Fruit fly (Drosophila melanogaster) whole organism, embryonic: ENCODE measurements around the gene put.

Experiments used
- Bdp1 ChIP-seq: fragments of 200-800 bp; sonication (Bioruptor generic); optimal IDR thresholded peaks from 3 replicates; lab custom pipeline; 2016; ENCODE audit warnings: missing biosample characterization, missing genetic modification characterization
- Bgb ChIP-seq: fragments of 200-800 bp; sonication (Bioruptor generic); IDR thresholded peaks from 2 replicates; pipeline ENCODE4 v1.3.6; 2022; ENCODE audit warnings: missing biosample characterization, missing genetic modification characterization; ENCODE audit not compliant: partially characterized antibody
- CG11093 ChIP-seq: fragments of 200-800 bp; sonication (Bioruptor generic); IDR thresholded peaks from 3 replicates; pipeline ENCODE4 v1.3.6; 2022; ENCODE audit warnings: missing biosample characterization, missing genetic modification characterization
- CG11456 ChIP-seq: fragments of 200-800 bp; sonication (Bioruptor generic); IDR thresholded peaks from 3 replicates; pipeline ENCODE4 v1.3.6; 2022; ENCODE audit warnings: missing biosample characterization, missing genetic modification characterization
- CG14441 ChIP-seq: fragments of 200-800 bp; sonication (Bioruptor generic); IDR thresholded peaks from 2 replicates; pipeline ENCODE4 v1.3.6; 2022; ENCODE audit warnings: missing biosample characterization, missing genetic modification characterization
- CG1647 ChIP-seq: fragments of 200-800 bp; sonication (Bioruptor generic); optimal IDR thresholded peaks from 3 replicates; lab custom pipeline; 2016; ENCODE audit warnings: missing biosample characterization, missing genetic modification characterization
- CG16863 ChIP-seq: fragments of 200-800 bp; sonication (Bioruptor generic); optimal IDR thresholded peaks from 3 replicates; lab custom pipeline; 2016; ENCODE audit warnings: missing biosample characterization, missing genetic modification characterization
- CG30431 ChIP-seq: fragments of 200-800 bp; sonication (Bioruptor generic); optimal IDR thresholded peaks from 2 replicates; lab custom pipeline; 2017; ENCODE audit warnings: missing biosample characterization, missing genetic modification characterization
- CG31224 ChIP-seq: fragments of 200-800 bp; sonication (Bioruptor generic); IDR thresholded peaks from 2 replicates; pipeline ENCODE4 v1.3.6; 2022; ENCODE audit warnings: missing biosample characterization, missing genetic modification characterization
- CG32772 ChIP-seq: fragments of 200-800 bp; sonication (Bioruptor generic); IDR thresholded peaks from 2 replicates; pipeline ENCODE4 v1.3.6; 2022; ENCODE audit warnings: missing biosample characterization, missing genetic modification characterization
- CG34422 ChIP-seq: fragments of 200-800 bp; sonication (Bioruptor generic); IDR thresholded peaks from 3 replicates; pipeline ENCODE4 v1.3.6; 2022; ENCODE audit warnings: missing biosample characterization, missing genetic modification characterization
- CG4328 ChIP-seq: fragments of 200-800 bp; sonication (Bioruptor generic); optimal IDR thresholded peaks from 3 replicates; lab custom pipeline; 2017; ENCODE audit warnings: missing biosample characterization, missing genetic modification reagents, missing genetic modification characterization
- CG4617 ChIP-seq: fragments of 200-800 bp; sonication (Bioruptor generic); optimal IDR thresholded peaks from 3 replicates; lab custom pipeline; 2016; ENCODE audit warnings: missing biosample characterization, missing genetic modification characterization, borderline replicate concordance
- CG7928 ChIP-seq: fragments of 200-800 bp; sonication (Bioruptor generic); optimal IDR thresholded peaks from 2 replicates; lab custom pipeline; 2017; ENCODE audit warnings: missing biosample characterization, mild to moderate bottlenecking, missing genetic modification characterization
- CG9727 ChIP-seq: fragments of 200-800 bp; sonication (Bioruptor generic); optimal IDR thresholded peaks from 3 replicates; lab custom pipeline; 2017; ENCODE audit warnings: missing biosample characterization, mild to moderate bottlenecking, missing genetic modification characterization
- CG9876 ChIP-seq: fragments of 200-800 bp; sonication (Bioruptor generic); optimal IDR thresholded peaks from 2 replicates; lab custom pipeline; 2016; ENCODE audit warnings: missing biosample characterization, missing genetic modification characterization
- Dek ChIP-seq: fragments of 200-800 bp; sonication (Bioruptor generic); optimal IDR thresholded peaks from 3 replicates; lab custom pipeline; 2019; ENCODE audit warnings: missing biosample characterization, mild to moderate bottlenecking, missing genetic modification characterization, moderate library complexity
- Doc2 ChIP-seq: fragments of 200-800 bp; sonication (Bioruptor generic); IDR thresholded peaks from 2 replicates; pipeline ENCODE4 v1.3.6; 2022; ENCODE audit warnings: missing biosample characterization, missing genetic modification characterization
- E2f1 ChIP-seq: fragments of 200-800 bp; sonication (Bioruptor generic); IDR thresholded peaks from 2 replicates; pipeline ENCODE4 v1.3.6; 2022; ENCODE audit warnings: missing biosample characterization, missing genetic modification characterization
- Ets97D ChIP-seq: fragments of 200-800 bp; sonication (Bioruptor generic); optimal IDR thresholded peaks from 3 replicates; lab custom pipeline; 2016; ENCODE audit warnings: missing biosample characterization, missing genetic modification characterization
- H15 ChIP-seq: fragments of 200-800 bp; sonication (Bioruptor generic); IDR thresholded peaks from 3 replicates; pipeline ENCODE4 v1.3.6; 2022; ENCODE audit warnings: missing biosample characterization, missing genetic modification characterization
- Hmr ChIP-seq: fragments of 200-800 bp; sonication (Bioruptor generic); optimal IDR thresholded peaks from 3 replicates; lab custom pipeline; 2017; ENCODE audit warnings: mild to moderate bottlenecking, missing biosample characterization, missing genetic modification reagents, missing genetic modification characterization
- MTF-1 ChIP-seq: fragments of 200-800 bp; sonication (Bioruptor generic); optimal IDR thresholded peaks from 2 replicates; lab custom pipeline; 2018; ENCODE audit warnings: missing biosample characterization, mild to moderate bottlenecking, missing genetic modification characterization, borderline replicate concordance
- Meics ChIP-seq: fragments of 200-800 bp; sonication (Bioruptor generic); optimal IDR thresholded peaks from 2 replicates; lab custom pipeline; 2017; ENCODE audit warnings: missing biosample characterization, mild to moderate bottlenecking, missing genetic modification characterization
- Nf-YA ChIP-seq: fragments of 200-800 bp; sonication (Bioruptor generic); IDR thresholded peaks from 2 replicates; pipeline ENCODE4 v1.3.6; 2022; ENCODE audit warnings: missing biosample characterization, missing genetic modification characterization
- Optix ChIP-seq: fragments of 200-800 bp; sonication (Bioruptor generic); IDR thresholded peaks from 3 replicates; pipeline ENCODE4 v1.3.6; 2022; ENCODE audit warnings: missing biosample characterization, missing genetic modification characterization
- Sin3A ChIP-seq: fragments of >200 bp; optimal IDR thresholded peaks from 2 replicates; lab custom pipeline; 2018
- Tbp ChIP-seq: fragments of >200 bp; optimal IDR thresholded peaks from 2 replicates; lab custom pipeline; 2018; ENCODE audit warnings: missing biosample characterization, missing genetic modification characterization
- cg ChIP-seq: fragments of 200-800 bp; sonication (Bioruptor generic); optimal IDR thresholded peaks from 3 replicates; lab custom pipeline; 2019; ENCODE audit warnings: missing biosample characterization, mild to moderate bottlenecking, missing genetic modification characterization, moderate library complexity
- ci ChIP-seq: fragments of 200-800 bp; sonication (Bioruptor generic); IDR thresholded peaks from 3 replicates; pipeline ENCODE4 v1.3.6; 2022; ENCODE audit warnings: missing biosample characterization, missing genetic modification characterization
- en ChIP-seq: fragments of 200-800 bp; sonication (Bioruptor generic); optimal IDR thresholded peaks from 2 replicates; lab custom pipeline; 2016; ENCODE audit warnings: missing biosample characterization, missing genetic modification characterization
- fd64A ChIP-seq: fragments of 200-800 bp; sonication (Bioruptor generic); optimal IDR thresholded peaks from 3 replicates; lab custom pipeline; 2018; ENCODE audit warnings: missing biosample characterization, mild to moderate bottlenecking, missing genetic modification characterization
- gce ChIP-seq: fragments of 200-800 bp; sonication (Bioruptor generic); IDR thresholded peaks from 3 replicates; pipeline ENCODE4 v1.3.6; 2022; ENCODE audit warnings: missing biosample characterization, missing genetic modification characterization
- gem ChIP-seq: fragments of 200-800 bp; sonication (Bioruptor generic); optimal IDR thresholded peaks from 2 replicates; lab custom pipeline; 2019; ENCODE audit warnings: missing biosample characterization, mild to moderate bottlenecking, missing genetic modification characterization, moderate library complexity
- insv ChIP-seq, 2 experiments: fragments of 200-800 bp; sonication (Bioruptor generic); optimal IDR thresholded peaks; 3 replicates each; lab custom pipeline; 2016 to 2018; ENCODE audit warnings: missing biosample characterization in 2 of 2, missing genetic modification characterization in 2 of 2
- kay ChIP-seq: fragments of 200-800 bp; sonication (Bioruptor generic); optimal IDR thresholded peaks from 2 replicates; lab custom pipeline; 2016; ENCODE audit warnings: missing biosample characterization, missing genetic modification characterization
- lola ChIP-seq, 3 experiments: fragments of >200 bp in 2 of 3; fragments of 200-800 bp in 1 of 3; sonication (Bioruptor generic) in 1 of 3; optimal IDR thresholded peaks; 2 replicates each; lab custom pipeline; 2017 to 2019; ENCODE audit warnings: missing biosample characterization in 3 of 3, missing genetic modification characterization in 3 of 3, mild to moderate bottlenecking in 1 of 3, moderate library complexity in 1 of 3
- lov ChIP-seq, 2 experiments: fragments of 200-800 bp in 1 of 2; fragments of >200 bp in 1 of 2; sonication (Bioruptor generic) in 1 of 2; IDR thresholded peaks in 1 of 2; optimal IDR thresholded peaks in 1 of 2; 2 replicates in 1 of 2; 3 replicates in 1 of 2; pipeline versions ENCODE4 v1.3.6 to Lab custom; 2017 to 2022; ENCODE audit warnings: missing biosample characterization in 1 of 2, missing genetic modification characterization in 1 of 2
- odd ChIP-seq: fragments of 200-800 bp; sonication (Bioruptor generic); optimal IDR thresholded peaks from 2 replicates; lab custom pipeline; 2017; ENCODE audit warnings: missing biosample characterization, mild to moderate bottlenecking, missing genetic modification characterization
- pita ChIP-seq: fragments of 200-800 bp; sonication (Bioruptor generic); optimal IDR thresholded peaks from 2 replicates; lab custom pipeline; 2017; ENCODE audit warnings: missing biosample characterization, mild to moderate bottlenecking, missing genetic modification characterization
- pzg ChIP-seq: fragments of 200-800 bp; sonication (Bioruptor generic); optimal IDR thresholded peaks from 3 replicates; lab custom pipeline; 2018; ENCODE audit warnings: missing biosample characterization, mild to moderate bottlenecking, missing genetic modification characterization, moderate library complexity
- sens ChIP-seq: fragments of 200-800 bp; sonication (Bioruptor generic); peaks from one replicate; lab custom pipeline; 2016; ENCODE audit warnings: missing biosample characterization, missing genetic modification characterization
- so ChIP-seq: fragments of 200-800 bp; sonication (Bioruptor generic); IDR thresholded peaks from 3 replicates; pipeline ENCODE4 v1.3.6; 2022; ENCODE audit warnings: missing biosample characterization, missing genetic modification characterization
- stc ChIP-seq: fragments of 200-800 bp; sonication (Bioruptor generic); IDR thresholded peaks from 2 replicates; pipeline ENCODE4 v1.3.6; 2022; ENCODE audit warnings: missing biosample characterization, missing genetic modification characterization
- tgo ChIP-seq: fragments of 200-800 bp; sonication (Bioruptor generic); IDR thresholded peaks from 3 replicates; pipeline ENCODE4 v1.3.6; 2022; ENCODE audit warnings: missing biosample characterization, missing genetic modification characterization
- trem ChIP-seq: fragments of 200-800 bp; optimal IDR thresholded peaks from 3 replicates; lab custom pipeline; 2019; ENCODE audit warnings: missing biosample characterization, mild to moderate bottlenecking, missing genetic modification characterization, moderate library complexity
- twi ChIP-seq: fragments of 200-800 bp; optimal IDR thresholded peaks from 2 replicates; lab custom pipeline; 2019; ENCODE audit warnings: missing biosample characterization, mild to moderate bottlenecking, missing genetic modification characterization, moderate library complexity
- unpg ChIP-seq: fragments of 200-800 bp; sonication (Bioruptor generic); optimal IDR thresholded peaks from 3 replicates; lab custom pipeline; 2018; ENCODE audit warnings: missing biosample characterization, mild to moderate bottlenecking, missing genetic modification characterization, moderate library complexity
- usp ChIP-seq: fragments of >200 bp; optimal IDR thresholded peaks from 2 replicates; lab custom pipeline; 2017; ENCODE audit warnings: missing biosample characterization, missing genetic modification characterization

put gene

dm6 chr3R:14625215-14626156 lies at the start of gene put, which contains the start of gene His4r (continued):
- TF ChIP-seq Ets97D: peak; percentile 82
- TF ChIP-seq CG31224: no peak
- no peak for TF ChIP-seq twi (tag; lab: Kevin White, UChicago)
- peak; percentile 46; the same call in 1 of the 3 replicates for TF ChIP-seq ci (GFP tag; lab: Robert Waterston, UW)
- no peak for TF ChIP-seq gem (tag; lab: Kevin White, UChicago)
- no peak for TF ChIP-seq tgo (GFP tag; lab: Robert Waterston, UW)
- 0 out of 3 replicates have a peak, but pooled peaks have one; percentile 45 for TF ChIP-seq so
- no peak for TF ChIP-seq fd64A (GFP tag; lab: Kevin White, UChicago)
- peak; percentile 74 for TF ChIP-seq Sin3A (lab: Kevin White, UChicago)
- TF ChIP-seq pzg: peak; percentile 95
- peak in 1 of 2 experiments; percentile 29 for TF ChIP-seq insv (GFP tag; optimal IDR thresholded peaks at IDR 0.05; lab: Kevin White, UChicago)
- no peak for TF ChIP-seq Doc2 (GFP tag; lab: Robert Waterston, UW)
- no peak for TF ChIP-seq E2f1 (GFP tag; lab: Robert Waterston, UW)
- TF ChIP-seq CG7928: peak; percentile 87
- TF ChIP-seq kay (GFP tag; lab: Kevin White, UChicago): no peak
- TF ChIP-seq CG4328 (GFP tag; lab: Kevin White, UChicago): no peak
- no peak for TF ChIP-seq stc (GFP tag; lab: Robert Waterston, UW)
- TF ChIP-seq Nf-YA (GFP tag; lab: Robert Waterston, UW): no peak
- TF ChIP-seq H15 (GFP tag; lab: Robert Waterston, UW): no peak
- no peak for TF ChIP-seq lov (optimal IDR thresholded peaks at IDR 0.05; lab: Kevin White, UChicago)
- 0 out of 3 replicates have a peak, but pooled peaks have one; percentile 50 for TF ChIP-seq lov (GFP tag; IDR thresholded peaks at IDR 0.05; lab: Robert Waterston, UW)
- TF ChIP-seq CG1647: no peak
- TF ChIP-seq CG9727 (GFP tag; lab: Kevin White, UChicago): peak; percentile 2
- TF ChIP-seq MTF-1 (GFP tag; lab: Kevin White, UChicago): no peak
- no peak for TF ChIP-seq usp
- peak; percentile 94 for TF ChIP-seq CG4617 (GFP tag; lab: Kevin White, UChicago)
- no peak for TF ChIP-seq pita (GFP tag; lab: Kevin White, UChicago)
- no peak for TF ChIP-seq Tbp (GFP tag; lab: Kevin White, UChicago)
- TF ChIP-seq CG9876: no peak
- TF ChIP-seq trem: peak; percentile 77
- no peak for TF ChIP-seq en (GFP tag; lab: Kevin White, UChicago)
- peak; percentile 57; the same call in 1 of the 3 replicates for TF ChIP-seq CG34422 (GFP tag; lab: Robert Waterston, UW)
- peak; percentile 31 for TF ChIP-seq Dek
- TF ChIP-seq CG30431 (GFP tag; lab: Kevin White, UChicago): no peak
- peak; percentile 84 for TF ChIP-seq cg
- no peak for TF ChIP-seq CG11093
- peak; percentile 70; the same call in 1 of the 2 replicates for TF ChIP-seq Bgb (GFP tag; lab: Robert Waterston, UW)
- no peak for TF ChIP-seq CG11456 (GFP tag; lab: Robert Waterston, UW)
- no peak for TF ChIP-seq gce (GFP tag; lab: Robert Waterston, UW)
- no peak for TF ChIP-seq lola (GFP tag; optimal IDR thresholded peaks at IDR 0.05; lab: Kevin White, UChicago)
- peak; percentile 93 for TF ChIP-seq sens (GFP tag; lab: Kevin White, UChicago)
- peak; percentile 61 for TF ChIP-seq Hmr (GFP tag; lab: Kevin White, UChicago)
- no peak for TF ChIP-seq odd (GFP tag; lab: Kevin White, UChicago)
- no peak for TF ChIP-seq Bdp1 (GFP tag; lab: Kevin White, UChicago)
- TF ChIP-seq CG16863 (GFP tag; lab: Kevin White, UChicago): no peak
- peak; percentile 48 for TF ChIP-seq Meics (GFP tag; lab: Kevin White, UChicago)
- TF ChIP-seq CG14441: no peak
- peak; percentile 36 for TF ChIP-seq unpg
- no peak for TF ChIP-seq Optix
- no peak for TF ChIP-seq CG32772 (GFP tag; lab: Robert Waterston, UW)
